Fruit fly (Drosophila melanogaster) whole organism, wandering third instar larva: ENCODE data around the gene lectin-37Db.

Experiments
- Abd-B ChIP-seq: fragments of >200 bp; optimal IDR thresholded peaks from 2 replicates; lab custom pipeline; 2017; ENCODE audit warnings: missing biosample characterization, missing genetic modification characterization
- CG32264 ChIP-seq: fragments of 200-800 bp; sonication (Bioruptor generic); optimal IDR thresholded peaks from 2 replicates; lab custom pipeline; 2016; ENCODE audit warnings: missing biosample characterization, missing genetic modification characterization
- CG9705 ChIP-seq: fragments of 200-800 bp; sonication (Bioruptor generic); optimal IDR thresholded peaks from 2 replicates; lab custom pipeline; 2018; ENCODE audit warnings: missing biosample characterization, mild to moderate bottlenecking, missing genetic modification characterization
- CrebA ChIP-seq: fragments of 200-800 bp; sonication (Bioruptor generic); optimal IDR thresholded peaks from 2 replicates; lab custom pipeline; 2016; ENCODE audit warnings: missing biosample characterization, mild to moderate bottlenecking, missing genetic modification characterization, borderline replicate concordance
- Dfd ChIP-seq: fragments of >200 bp; optimal IDR thresholded peaks from 2 replicates; lab custom pipeline; 2017; ENCODE audit warnings: missing biosample characterization, missing genetic modification characterization
- Dif ChIP-seq: fragments of 200-275, 200-300 bp; sonication (Bioruptor generic); optimal IDR thresholded peaks from 2 replicates; lab custom pipeline; 2018; ENCODE audit warnings: missing biosample characterization, missing genetic modification characterization; ENCODE audit not compliant: partially characterized antibody
- GATAd ChIP-seq: sonication (Bioruptor generic); optimal IDR thresholded peaks from 2 replicates; lab custom pipeline; 2016; ENCODE audit warnings: missing biosample characterization, missing genetic modification characterization
- HLH106 ChIP-seq: fragments of 200-800 bp; optimal IDR thresholded peaks from 3 replicates; lab custom pipeline; 2019; ENCODE audit warnings: missing biosample characterization, mild to moderate bottlenecking, missing genetic modification characterization, moderate library complexity
- Hnf4 ChIP-seq: fragments of 200-800 bp; sonication (Bioruptor generic); optimal IDR thresholded peaks from 2 replicates; lab custom pipeline; 2016; ENCODE audit warnings: missing biosample characterization, mild to moderate bottlenecking, missing genetic modification characterization
- Hr78 ChIP-seq: fragments of >200 bp; optimal IDR thresholded peaks from 2 replicates; lab custom pipeline; 2017; ENCODE audit warnings: missing biosample characterization, missing genetic modification characterization
- Hr83 ChIP-seq: fragments of 200-300 bp; sonication (Bioruptor generic); optimal IDR thresholded peaks from 2 replicates; lab custom pipeline; 2016; ENCODE audit warnings: missing biosample characterization, mild to moderate bottlenecking, missing genetic modification characterization, moderate library complexity; ENCODE audit not compliant: poor library complexity, severe bottlenecking
- Jra ChIP-seq: sonication (Bioruptor generic); optimal IDR thresholded peaks from 2 replicates; lab custom pipeline; 2016; ENCODE audit warnings: missing biosample characterization, missing genetic modification characterization
- Mio ChIP-seq: sonication (Bioruptor generic); optimal IDR thresholded peaks from 2 replicates; lab custom pipeline; 2016; ENCODE audit warnings: missing biosample characterization, missing genetic modification characterization
- Myc ChIP-seq: fragments of >200 bp; optimal IDR thresholded peaks from 2 replicates; lab custom pipeline; 2017
- N ChIP-seq: fragments of >200 bp; optimal IDR thresholded peaks from 2 replicates; lab custom pipeline; 2018; ENCODE audit warnings: missing biosample characterization, missing external identifiers, missing genetic modification characterization
- OdsH ChIP-seq: fragments of 200-800 bp; sonication (Bioruptor generic); optimal IDR thresholded peaks from 2 replicates; lab custom pipeline; 2016; ENCODE audit warnings: missing biosample characterization, mild to moderate bottlenecking, missing genetic modification characterization
- Rel ChIP-seq, 2 experiments: fragments of 200-800 bp; sonication (Bioruptor generic) in 1 of 2; optimal IDR thresholded peaks; 2 replicates in 1 of 2; 3 replicates in 1 of 2; lab custom pipeline; 2016 to 2019; ENCODE audit warnings: mild to moderate bottlenecking in 2 of 2, missing biosample characterization in 2 of 2, missing genetic modification characterization in 2 of 2, moderate library complexity in 1 of 2
- Sp1 ChIP-seq: fragments of 200-800 bp; sonication (Bioruptor generic); optimal IDR thresholded peaks from 3 replicates; lab custom pipeline; 2019; ENCODE audit warnings: missing biosample characterization, mild to moderate bottlenecking, missing genetic modification characterization, moderate library complexity
- Vsx2 ChIP-seq: fragments of 200-300, 225-300 bp; sonication (Bioruptor generic); optimal IDR thresholded peaks from 2 replicates; lab custom pipeline; 2018; ENCODE audit warnings: missing biosample characterization, missing genetic modification characterization; ENCODE audit not compliant: partially characterized antibody
- br ChIP-seq: fragments of 200-800 bp; sonication (Bioruptor generic); optimal IDR thresholded peaks from 2 replicates; lab custom pipeline; 2016; ENCODE audit warnings: missing biosample characterization, missing genetic modification characterization
- brk ChIP-seq: fragments of 200-800 bp; sonication (Bioruptor generic); optimal IDR thresholded peaks from 2 replicates; lab custom pipeline; 2016; ENCODE audit warnings: missing biosample characterization, mild to moderate bottlenecking, missing genetic modification characterization
- dl ChIP-seq, 2 experiments: fragments of 175-275, 200-275 bp in 1 of 2; fragments of 200-275 bp in 1 of 2; sonication (Bioruptor generic); optimal IDR thresholded peaks; lab custom pipeline; 2018; ENCODE audit warnings: mild to moderate bottlenecking in 2 of 2, missing biosample characterization in 2 of 2, missing genetic modification characterization in 2 of 2, moderate library complexity in 2 of 2; ENCODE audit not compliant: partially characterized antibody in 2 of 2, insufficient read depth in 1 of 2
- dmrt93B ChIP-seq: fragments of 200-800 bp; sonication (Bioruptor generic); optimal IDR thresholded peaks from 2 replicates; lab custom pipeline; 2018; ENCODE audit warnings: missing biosample characterization, mild to moderate bottlenecking, missing genetic modification characterization
- dsf ChIP-seq: sonication (Bioruptor generic); optimal IDR thresholded peaks from 2 replicates; lab custom pipeline; 2016; ENCODE audit warnings: missing biosample characterization, missing genetic modification characterization, borderline replicate concordance
- ey ChIP-seq: fragments of 200-800 bp; sonication (Bioruptor generic); optimal IDR thresholded peaks from 2 replicates; lab custom pipeline; 2016; ENCODE audit warnings: missing biosample characterization, missing genetic modification characterization
- foxo ChIP-seq, 2 experiments: fragments of 200-800 bp; sonication (Bioruptor generic); optimal IDR thresholded peaks; 2 replicates in 1 of 2; 3 replicates in 1 of 2; lab custom pipeline; 2016 to 2017; ENCODE audit warnings: missing biosample characterization in 2 of 2, missing genetic modification characterization in 2 of 2
- fru ChIP-seq: fragments of 200-800 bp; sonication (Bioruptor generic); optimal IDR thresholded peaks from 3 replicates; lab custom pipeline; 2016; ENCODE audit warnings: missing biosample characterization, mild to moderate bottlenecking, missing genetic modification characterization
- h ChIP-seq: fragments of 200-800 bp; sonication (Bioruptor generic); optimal IDR thresholded peaks from 3 replicates; lab custom pipeline; 2016; ENCODE audit warnings: missing biosample characterization, mild to moderate bottlenecking, missing genetic modification characterization
- jim ChIP-seq: fragments of 175-275, 200-325 bp; sonication (Bioruptor generic); optimal IDR thresholded peaks from 2 replicates; lab custom pipeline; 2016; ENCODE audit warnings: missing biosample characterization, mild to moderate bottlenecking, missing genetic modification characterization
- lola ChIP-seq: fragments of >200 bp; optimal IDR thresholded peaks from 2 replicates; lab custom pipeline; 2017; ENCODE audit warnings: missing biosample characterization, missing genetic modification characterization
- pan ChIP-seq: fragments of >200 bp; optimal IDR thresholded peaks from 2 replicates; lab custom pipeline; 2017
- psq ChIP-seq: fragments of 200-800 bp; sonication (Bioruptor generic); optimal IDR thresholded peaks from 3 replicates; lab custom pipeline; 2017; ENCODE audit warnings: missing biosample characterization, mild to moderate bottlenecking, missing genetic modification characterization, moderate library complexity
- rgr ChIP-seq: fragments of 200-800 bp; sonication (Bioruptor generic); optimal IDR thresholded peaks from 3 replicates; lab custom pipeline; 2016; ENCODE audit warnings: missing biosample characterization, mild to moderate bottlenecking, missing genetic modification characterization
- sage ChIP-seq: fragments of 200-800 bp; sonication (Bioruptor generic); optimal IDR thresholded peaks from 2 replicates; lab custom pipeline; 2016; ENCODE audit warnings: missing biosample characterization, mild to moderate bottlenecking, missing genetic modification characterization
- sv ChIP-seq: fragments of 200-800 bp; sonication (Bioruptor generic); optimal IDR thresholded peaks from 3 replicates; lab custom pipeline; 2016; ENCODE audit warnings: missing biosample characterization, missing genetic modification characterization
- usp ChIP-seq: fragments of >200 bp; optimal IDR thresholded peaks from 2 replicates; lab custom pipeline; 2017; ENCODE audit warnings: missing biosample characterization, missing genetic modification characterization
- woc ChIP-seq: sonication (Bioruptor generic); optimal IDR thresholded peaks from 2 replicates; lab custom pipeline; 2016; ENCODE audit warnings: missing biosample characterization, mild to moderate bottlenecking, missing genetic modification characterization

The lectin-37Db gene

dm6 chr2L:19444734-19445140, 25.9 kb downstream of the lectin-37Db start, which contains the start of gene Hs2st:
TSS of gene Hs2st (minus strand) at chr2L:19444750.
- TF ChIP-seq rgr (GFP tag; lab: Kevin White, UChicago) = peak; percentile 96
- peak; percentile 94 for TF ChIP-seq dmrt93B (GFP tag; lab: Kevin White, UChicago)
- TF ChIP-seq Dfd (GFP tag; lab: Kevin White, UChicago) = no peak
- peak; percentile 84 for TF ChIP-seq CG32264 (GFP tag; lab: Kevin White, UChicago)
- TF ChIP-seq brk (GFP tag; lab: Kevin White, UChicago) = no peak
- TF ChIP-seq HLH106 = peak; percentile 95
- TF ChIP-seq Sp1 (GFP tag; lab: Kevin White, UChicago) = peak; percentile 89
- TF ChIP-seq foxo (GFP tag; optimal IDR thresholded peaks at IDR 0.05; lab: Kevin White, UChicago) = peak; percentile 57 to 97
- TF ChIP-seq N = no peak
- peak; percentile 87 for TF ChIP-seq Hr83 (GFP tag; lab: Kevin White, UChicago)
- TF ChIP-seq usp = no peak
- TF ChIP-seq woc (GFP tag; lab: Kevin White, UChicago) = peak; percentile 98
- peak; percentile 97 for TF ChIP-seq Hnf4 (GFP tag; lab: Kevin White, UChicago)
- TF ChIP-seq Rel (GFP tag; optimal IDR thresholded peaks at IDR 0.05; lab: Kevin White, UChicago) = peak; percentile 31
- peak; percentile 85 for TF ChIP-seq Rel (tag; optimal IDR thresholded peaks at IDR 0.05; lab: Kevin White, UChicago)
- TF ChIP-seq Myc (lab: Kevin White, UChicago) = peak; percentile 99
- peak; percentile 95 for TF ChIP-seq ey (GFP tag; lab: Kevin White, UChicago)
- peak; percentile 96 for TF ChIP-seq h (GFP tag; lab: Kevin White, UChicago)
- TF ChIP-seq Abd-B = no peak
- peak; percentile 94 for TF ChIP-seq br (GFP tag; lab: Kevin White, UChicago)
- TF ChIP-seq sv (GFP tag; lab: Kevin White, UChicago) = peak; percentile 94
- TF ChIP-seq psq (GFP tag; lab: Kevin White, UChicago) = peak; percentile 87
- TF ChIP-seq lola (GFP tag; lab: Kevin White, UChicago) = no peak
- peak; percentile 95 for TF ChIP-seq fru (GFP tag; lab: Kevin White, UChicago)
- TF ChIP-seq pan (lab: Kevin White, UChicago) = no peak
- no peak for TF ChIP-seq dl (GFP tag; optimal IDR thresholded peaks at IDR 0.05; lab: Kevin White, UChicago; ENCODE audit: insufficient read depth in 1 of 2, partially characterized antibody in 2 of 2)
- TF ChIP-seq Mio (GFP tag; lab: Kevin White, UChicago) = peak; percentile 73
- peak; percentile 94 for TF ChIP-seq OdsH (GFP tag; lab: Kevin White, UChicago)
- no peak for TF ChIP-seq Dif
- TF ChIP-seq sage (GFP tag; lab: Kevin White, UChicago) = no peak
- peak; percentile 92 for TF ChIP-seq dsf (GFP tag; lab: Kevin White, UChicago)
- TF ChIP-seq GATAd (GFP tag; lab: Kevin White, UChicago) = peak; percentile 92
- TF ChIP-seq CG9705 (GFP tag; lab: Kevin White, UChicago) = peak; percentile 94
- no peak for TF ChIP-seq CrebA (GFP tag; lab: Kevin White, UChicago)
- peak; percentile 88 for TF ChIP-seq jim
- peak; percentile 96 for TF ChIP-seq Jra
- no peak for TF ChIP-seq Hr78 (GFP tag; lab: Kevin White, UChicago)

DNA sequence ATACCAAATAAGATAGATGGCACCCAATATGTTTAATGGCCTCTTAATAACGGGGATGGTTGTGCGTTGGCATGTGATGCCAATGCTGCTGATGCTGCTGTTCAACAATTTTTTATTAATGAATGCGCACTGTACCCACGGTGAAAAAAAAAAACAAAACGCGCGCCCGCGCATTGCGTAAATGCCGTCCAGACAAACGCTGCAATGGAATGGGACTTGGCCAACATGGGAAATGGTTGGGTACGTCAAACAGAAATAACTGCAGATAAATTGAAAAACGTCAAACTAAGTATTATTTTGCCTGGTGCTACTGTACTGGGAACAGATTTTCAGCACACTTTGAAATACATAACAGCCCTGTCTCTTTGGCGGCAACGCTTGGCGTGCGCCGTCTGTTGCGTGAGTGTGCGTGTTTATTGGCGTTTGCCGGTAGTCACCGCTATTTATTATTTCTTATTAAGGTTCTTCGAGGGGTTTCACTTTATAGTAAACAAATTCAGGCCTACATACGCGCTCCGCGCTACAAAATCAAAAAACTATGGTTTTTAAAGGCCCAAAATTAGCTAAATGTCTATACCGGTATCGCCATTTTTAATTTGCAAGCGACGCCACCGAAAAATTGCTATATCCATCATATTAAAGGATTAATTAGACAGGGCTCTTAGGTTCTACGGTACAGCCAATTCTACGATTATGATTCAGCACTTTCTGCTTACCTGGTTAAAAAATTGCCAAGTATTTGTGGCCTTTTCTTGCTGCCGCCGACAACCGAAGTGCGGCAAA, 33.9 kb downstream of the lectin-37Db start:
- TF ChIP-seq woc (GFP tag; lab: Kevin White, UChicago) = peak; percentile 33
- TF ChIP-seq ey (GFP tag; lab: Kevin White, UChicago) = peak; percentile 6
- TF ChIP-seq foxo (GFP tag; optimal IDR thresholded peaks at IDR 0.05; lab: Kevin White, UChicago) = peak in 1 of 2 experiments; percentile 35
- peak; percentile 6 for TF ChIP-seq Myc (lab: Kevin White, UChicago)
- TF ChIP-seq Mio (GFP tag; lab: Kevin White, UChicago) = no peak
- peak; percentile 89 for TF ChIP-seq h (GFP tag; lab: Kevin White, UChicago)
- no peak for TF ChIP-seq Vsx2
- TF ChIP-seq OdsH (GFP tag; lab: Kevin White, UChicago) = peak; percentile 26
- TF ChIP-seq CrebA (GFP tag; lab: Kevin White, UChicago) = no peak
- peak; percentile 2 for TF ChIP-seq HLH106
- TF ChIP-seq pan (lab: Kevin White, UChicago) = no peak
